Fruit fly (Drosophila melanogaster): Measurements from ENCODE around the gene tnc.

Gene tnc

dm6 chr3R:25024895-25025557, 40.8 kb downstream of the tnc start, which contains the start of the genes EMC6 and Hr96 (continued):
- TF ChIP-seq Lim3 (GFP tag; IDR thresholded peaks at IDR 0.05) (peak; percentile 72), Side (GFP tag; optimal IDR thresholded peaks at IDR 0.05) (peak; percentile 92), prd (optimal IDR thresholded peaks at IDR 0.05) (no peak), prd (GFP tag; IDR thresholded peaks at IDR 0.05) (peak; percentile 96), kah (GFP tag; optimal IDR thresholded peaks at IDR 0.05) (peak; percentile 71), klu (GFP tag; IDR thresholded peaks at IDR 0.05) (peak; percentile 88), pfk (GFP tag; optimal IDR thresholded peaks at IDR 0.05) (peak; percentile 29), E2f2 (GFP tag; IDR thresholded peaks at IDR 0.05) (peak; percentile 75), Atf6 (GFP tag; IDR thresholded peaks at IDR 0.05) (peak; percentile 93), CG6854 (GFP tag; optimal IDR thresholded peaks at IDR 0.05) (peak; percentile 83), insv (GFP tag; optimal IDR thresholded peaks at IDR 0.05) (peak in 1 of 2 experiments; percentile 72), jing (GFP tag; optimal IDR thresholded peaks at IDR 0.05) (peak; percentile 80), CG2712 (tag; optimal IDR thresholded peaks at IDR 0.05) (peak; percentile 94), ftz-f1 (GFP tag; optimal IDR thresholded peaks at IDR 0.05) (peak; percentile 78), eyg (GFP tag; optimal IDR thresholded peaks at IDR 0.05) (peak; percentile 88), fd64A (GFP tag; optimal IDR thresholded peaks at IDR 0.05) (peak; percentile 76), fru (optimal IDR thresholded peaks at IDR 0.05) (no peak), CG12219 (GFP tag; optimal IDR thresholded peaks at IDR 0.05) (peak; percentile 86), CG17361 (GFP tag; IDR thresholded peaks at IDR 0.05) (peak; percentile 93), wor (GFP tag; IDR thresholded peaks at IDR 0.05) (peak; percentile 79), Scr (GFP tag; IDR thresholded peaks at IDR 0.05; ENCODE audit: partially characterized antibody) (peak; percentile 69), Dp (GFP tag; optimal IDR thresholded peaks at IDR 0.05) (peak; percentile 39), CG7357 (GFP tag; IDR thresholded peaks at IDR 0.05) (peak; percentile 82), Mad (GFP tag; optimal IDR thresholded peaks at IDR 0.05) (peak; percentile 95), sug (tag; optimal IDR thresholded peaks at IDR 0.05) (peak; percentile 93), corto (GFP tag; optimal IDR thresholded peaks at IDR 0.05) (peak; percentile 80), CG31388 (GFP tag; optimal IDR thresholded peaks at IDR 0.05) (peak; percentile 71), CG6683 (GFP tag; optimal IDR thresholded peaks at IDR 0.05) (peak; percentile 83), ttk (GFP tag; IDR thresholded peaks at IDR 0.05) (peak; percentile 93), Atf3 (GFP tag; optimal IDR thresholded peaks at IDR 0.05) (peak; percentile 91), Dll (GFP tag; IDR thresholded peaks at IDR 0.05; ENCODE audit: partially characterized antibody) (peak; percentile 78), zfh2 (GFP tag; optimal IDR thresholded peaks at IDR 0.05) (peak; percentile 95), CG7556 (GFP tag; optimal IDR thresholded peaks at IDR 0.05) (peak; percentile 91), lab (GFP tag; optimal IDR thresholded peaks at IDR 0.05) (peak; percentile 96), Camta (GFP tag; optimal IDR thresholded peaks at IDR 0.05) (peak; percentile 93), ken (GFP tag; IDR thresholded peaks at IDR 0.05) (peak; percentile 96), CG14710 (tag; optimal IDR thresholded peaks at IDR 0.05) (peak; percentile 94), CG3065 (GFP tag; optimal IDR thresholded peaks at IDR 0.05) (peak; percentile 87), exex (tag; optimal IDR thresholded peaks at IDR 0.05) (peak; percentile 85), CG3163 (GFP tag; optimal IDR thresholded peaks at IDR 0.05) (peak; percentile 68), salm (tag; optimal IDR thresholded peaks at IDR 0.05) (peak; percentile 84), ap (GFP tag; IDR thresholded peaks at IDR 0.05) (peak; percentile 74), pho (GFP tag; optimal IDR thresholded peaks at IDR 0.05) (peak; percentile 96), Mrtf (GFP tag; IDR thresholded peaks at IDR 0.05) (peak; percentile 91), lov (optimal IDR thresholded peaks at IDR 0.05) (no peak), lov (GFP tag; IDR thresholded peaks at IDR 0.05) (peak; percentile 89), CG4404 (GFP tag; IDR thresholded peaks at IDR 0.05) (peak; percentile 85), Ptx1 (GFP tag; IDR thresholded peaks at IDR 0.05) (peak; percentile 95), gt (GFP tag; IDR thresholded peaks at IDR 0.05) (peak; percentile 62; the same call in 1 of the 2 replicates), yki (optimal IDR thresholded peaks at IDR 0.05) (no peak), CG18764 (GFP tag; optimal IDR thresholded peaks at IDR 0.05) (peak; percentile 90), CG17359 (tag; optimal IDR thresholded peaks at IDR 0.05) (peak; percentile 93)
